Worm (Caenorhabditis elegans) whole organism, L4 larva: ENCODE results near the gene ZC262.7.

Experiments used
- ama-1 ChIP-seq: fragments of 150-350 bp; optimal IDR thresholded peaks from 2 replicates; lab custom pipeline; 2014; ENCODE audit warnings: inconsistent platforms, mixed read lengths
- lsy-2 ChIP-seq, 2 experiments: fragments of 150-350 bp in 1 of 2; sonication (generic microtip) in 1 of 2; optimal IDR thresholded peaks; 2 replicates each; lab custom pipeline; 2014 to 2017; ENCODE audit warnings: missing biosample characterization in 2 of 2, missing genetic modification characterization in 2 of 2
- nhr-11 ChIP-seq: fragments of 150-350 bp; optimal IDR thresholded peaks from 2 replicates; lab custom pipeline; 2014; ENCODE audit warnings: missing biosample characterization, missing genetic modification characterization
- snpc-4 ChIP-seq: fragments of 150-350 bp; optimal IDR thresholded peaks from 2 replicates; lab custom pipeline; 2014; ENCODE audit warnings: missing biosample characterization, missing genetic modification characterization

- TF ChIP-seq lsy-2 (tag; optimal IDR thresholded peaks at IDR 0.05; lab: Kevin White, UChicago) (no peak), snpc-4 (tag; lab: Kevin White, UChicago) (no peak), nhr-11 (tag; lab: Kevin White, UChicago) (no peak), ama-1 (lab: Kevin White, UChicago) (no peak)
Observed at ce11 chrIII:8389539-8389938, 45.4 kb upstream of the ZC262.7 start, which contains the start of gene ZK353.4.
